Worm (Caenorhabditis elegans) whole organism, L4/young adult: ENCODE results near the gene M01H9.2.

Source experiments
- W03F9.2 ChIP-seq: fragments of 150-350 bp; optimal IDR thresholded peaks from 2 replicates; lab custom pipeline; 2014; ENCODE audit warnings: missing biosample characterization, missing genetic modification characterization
- dao-5 ChIP-seq: sonication (generic microtip); optimal IDR thresholded peaks from 2 replicates; lab custom pipeline; 2016; ENCODE audit warnings: missing genotype, missing genetic modification characterization, moderate library complexity, missing compliant biosample characterization
- him-1 ChIP-seq: sonication (generic microtip); optimal IDR thresholded peaks from 2 replicates; lab custom pipeline; 2016; ENCODE audit warnings: missing genotype, missing genetic modification reagents, missing genetic modification characterization, missing compliant biosample characterization

Gene M01H9.2

ce11 chrIV:4463132-4463531 lies at the start of gene M01H9.2:
TSS of gene M01H9.2 (minus strand) at chrIV:4463232.
- TF ChIP-seq dao-5 (tag; lab: Kevin White, UChicago) (no peak), him-1 (no peak), W03F9.2 (no peak)

ce11 chrIV:4511259-4511890 lies 48.3 kb upstream of the M01H9.2 start, which contains the start of the genes rfth-1 and ZK180.8:
TSS of gene rfth-1 (minus strand) at chrIV:4511309.
TSS of gene ZK180.8 (minus strand) at chrIV:4511724.
- no peak for TF ChIP-seq W03F9.2
- TF ChIP-seq dao-5 (tag; lab: Kevin White, UChicago) = no peak
- no peak for TF ChIP-seq him-1

- no peak for TF ChIP-seq dao-5 (tag; lab: Kevin White, UChicago)
Observed at ce11 chrIV:4506637-4507036, 43.6 kb upstream of the M01H9.2 start, which contains the start of gene gbb-2. TSS of gene gbb-2 (minus strand) at chrIV:4506748.

DNA sequence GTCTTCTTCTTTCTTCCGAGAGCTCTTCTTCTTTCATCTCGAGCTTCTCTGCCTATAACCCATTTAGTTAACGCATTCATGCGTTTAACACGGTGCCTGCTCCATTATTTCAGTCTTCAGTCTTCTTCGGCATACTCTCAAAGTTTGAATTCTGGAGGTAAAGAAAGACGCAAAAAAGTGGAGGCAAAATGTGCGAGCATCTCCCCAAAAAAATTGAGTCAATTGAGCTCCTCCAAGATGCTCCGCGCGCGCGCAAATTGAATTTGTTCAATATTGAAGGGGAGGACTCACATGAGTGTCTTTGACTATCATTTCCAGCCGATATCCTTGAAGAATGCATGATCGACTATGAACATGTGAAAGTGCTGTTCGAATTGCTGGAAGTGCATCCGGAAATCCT lies 42.0 kb upstream of the M01H9.2 start:
- TF ChIP-seq him-1 = no peak

DNA sequence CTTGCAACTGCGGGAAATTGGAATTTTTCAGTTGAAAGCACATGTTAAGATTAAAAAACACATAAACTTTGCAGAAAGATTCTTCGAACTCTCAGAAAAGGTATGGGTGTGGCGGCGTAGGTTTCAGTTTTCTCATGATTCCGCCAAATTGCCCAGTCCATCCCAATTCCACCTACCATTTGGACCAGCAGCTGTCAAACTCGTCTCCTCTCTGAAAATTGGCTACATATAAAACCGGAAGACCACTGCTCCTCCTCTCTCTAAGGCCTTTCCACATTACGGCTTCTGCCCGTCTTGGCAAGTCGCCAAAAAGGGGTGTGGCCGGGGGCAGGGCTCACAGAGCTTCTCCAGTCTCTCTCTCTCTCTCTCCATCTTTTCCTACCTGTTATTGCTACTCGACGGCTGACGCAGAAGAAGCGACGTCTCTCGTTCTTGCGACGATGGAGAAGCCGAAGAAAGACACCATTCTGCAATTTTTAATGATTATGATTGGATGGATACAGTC lies 27.2 kb upstream of the M01H9.2 start, which contains the start of gene ZK180.7:
ZK180.7 (plus strand) TSS at position 395 of the 505 bp plus-strand sequence.
- no peak for TF ChIP-seq dao-5 (tag; lab: Kevin White, UChicago)
- TF ChIP-seq W03F9.2 = no peak
- TF ChIP-seq him-1 = no peak

DNA sequence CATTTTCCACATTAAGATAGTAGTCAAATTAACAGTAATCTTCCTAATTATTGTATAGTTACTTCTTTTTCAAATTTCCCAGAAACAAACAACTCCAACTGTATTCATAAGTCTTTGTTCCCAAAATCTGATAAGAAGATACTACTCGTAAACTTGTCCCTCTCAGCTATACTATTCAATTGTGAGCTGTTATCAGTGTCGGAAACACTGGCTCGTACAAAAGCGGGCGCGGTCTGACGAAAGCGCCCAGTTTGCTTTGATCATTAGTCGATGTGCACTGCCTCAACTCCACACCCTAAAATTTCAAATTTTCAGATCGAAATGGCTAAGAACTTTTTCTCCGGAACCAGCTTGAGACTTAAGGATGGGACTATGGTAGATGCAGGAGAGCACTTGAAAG lies 23.7 kb upstream of the M01H9.2 start, which contains the start of gene trx-3:
trx-3 (plus strand) TSS at position 291 of the 400 bp plus-strand sequence.
- no peak for TF ChIP-seq dao-5 (tag; lab: Kevin White, UChicago)
- TF ChIP-seq him-1 = no peak
- no peak for TF ChIP-seq W03F9.2

- TF ChIP-seq W03F9.2 = no peak
- no peak for TF ChIP-seq him-1
- TF ChIP-seq dao-5 (tag; lab: Kevin White, UChicago) = no peak
Observed at ce11 chrIV:4484555-4484954, 21.5 kb upstream of the M01H9.2 start.

DNA sequence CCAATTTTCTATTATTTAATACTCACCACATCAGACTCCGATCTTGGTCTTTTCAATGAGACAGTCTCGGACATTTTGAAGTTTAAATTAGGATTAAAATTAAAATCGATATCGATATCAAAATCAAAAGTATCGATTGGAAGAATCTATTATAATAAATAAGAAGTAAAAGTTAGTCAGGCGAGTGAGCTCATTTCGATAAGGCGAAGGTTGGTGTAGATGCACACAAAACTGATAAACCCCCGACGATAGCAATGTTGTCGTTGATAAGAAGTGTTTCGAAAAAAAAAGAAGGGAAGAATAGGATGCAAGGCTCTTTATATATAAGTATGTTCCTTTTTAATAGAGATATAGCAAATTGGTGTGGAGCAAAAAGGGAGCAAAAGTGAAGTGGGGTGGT lies 19.5 kb upstream of the M01H9.2 start, which contains the start of gene M01H9.4:
M01H9.4 (minus strand) TSS at position 379 of the 400 bp plus-strand sequence.
- TF ChIP-seq W03F9.2 = no peak
- no peak for TF ChIP-seq him-1
- no peak for TF ChIP-seq dao-5 (tag; lab: Kevin White, UChicago)

- TF ChIP-seq W03F9.2 (no peak), him-1 (no peak), dao-5 (tag; lab: Kevin White, UChicago) (no peak)
Observed at ce11 chrIV:4481298-4481697, 18.3 kb upstream of the M01H9.2 start.

ce11 chrIV:4480027-4480426 lies 17.0 kb upstream of the M01H9.2 start, which contains the start of gene M01H9.10:
TSS of gene M01H9.10 (minus strand) at chrIV:4480127.
- TF ChIP-seq dao-5 (tag; lab: Kevin White, UChicago) (no peak), him-1 (no peak), W03F9.2 (no peak)

- TF ChIP-seq him-1 (no peak), dao-5 (tag; lab: Kevin White, UChicago) (no peak), W03F9.2 (no peak)
Observed at ce11 chrIV:4478612-4479011, 15.6 kb upstream of the M01H9.2 start.

ce11 chrIV:4477009-4477471 lies 14.0 kb upstream of the M01H9.2 start, which contains the start of gene M01H9.3:
TSS of gene M01H9.3 (minus strand) at chrIV:4477059.
- TF ChIP-seq W03F9.2 = no peak
- TF ChIP-seq dao-5 (tag; lab: Kevin White, UChicago) = no peak
- no peak for TF ChIP-seq him-1

DNA sequence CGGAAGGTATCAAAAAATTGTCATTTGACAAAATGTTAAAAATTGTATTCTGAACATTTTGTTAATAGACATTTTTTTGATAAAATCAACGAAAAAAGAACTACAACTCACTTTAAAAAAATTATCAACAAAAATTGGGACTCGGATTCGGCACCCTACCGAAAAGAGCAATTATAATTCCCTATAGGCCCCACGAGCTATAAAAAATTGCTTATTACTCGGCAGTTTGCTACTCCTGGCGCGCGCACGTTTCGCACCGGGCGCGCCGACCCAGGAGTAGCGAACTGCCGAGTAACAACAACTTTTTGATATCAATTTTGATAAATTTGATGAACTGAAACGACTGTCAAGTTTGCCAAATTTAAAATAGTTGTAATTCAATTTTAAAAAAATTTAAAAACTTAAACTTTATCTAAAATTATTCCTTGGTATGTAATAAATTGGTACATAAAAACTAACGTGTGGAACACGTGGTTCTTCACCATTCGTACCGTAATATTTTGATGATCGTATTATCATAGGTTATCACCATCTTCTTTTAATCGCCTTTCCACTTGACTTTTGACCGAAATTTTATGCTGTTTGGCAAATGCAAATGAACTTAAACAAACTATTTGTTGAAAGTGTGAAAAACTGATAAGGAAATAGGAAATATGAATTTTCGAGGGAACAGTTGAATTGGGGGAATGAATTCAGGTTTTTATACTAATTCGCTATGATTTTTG lies 12.5 kb upstream of the M01H9.2 start:
- TF ChIP-seq dao-5 (tag; lab: Kevin White, UChicago) (no peak), W03F9.2 (no peak), him-1 (no peak)

DNA sequence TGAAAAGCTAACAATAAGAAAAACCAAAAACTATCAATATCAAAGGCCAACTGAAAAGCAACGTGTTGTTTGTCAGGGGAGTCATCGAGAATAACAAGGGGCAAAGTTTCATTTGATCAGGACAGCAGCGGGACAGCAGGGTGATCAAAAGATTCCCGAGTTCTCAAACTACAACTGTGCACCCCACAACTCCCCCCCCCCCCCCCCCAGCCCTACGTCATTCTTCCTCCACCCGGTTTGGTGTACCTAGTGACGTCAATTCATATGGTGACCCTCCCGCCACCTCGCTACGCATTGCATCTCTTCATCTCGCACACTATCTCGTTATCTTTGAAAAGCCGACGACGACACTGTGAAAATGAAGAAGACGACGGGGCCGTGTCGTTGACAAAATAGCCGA lies 10.7 kb upstream of the M01H9.2 start:
- no peak for TF ChIP-seq W03F9.2
- no peak for TF ChIP-seq him-1
- no peak for TF ChIP-seq dao-5 (tag; lab: Kevin White, UChicago)
